Fruit fly (Drosophila melanogaster): ENCODE results near the gene spen.

The spen gene

dm6 chr2L:224599-225385 is 66.0 kb downstream of the spen start (continued):
- TF ChIP-seq cato (GFP tag; optimal IDR thresholded peaks at IDR 0.05; ENCODE audit: borderline replicate concordance) (no peak), HLHmδ (GFP tag; optimal IDR thresholded peaks at IDR 0.05) (no peak), CrebB (tag; optimal IDR thresholded peaks at IDR 0.05) (peak; percentile 22), chif (GFP tag; optimal IDR thresholded peaks at IDR 0.05) (peak; percentile 49 to 56), NC2β (GFP tag; optimal IDR thresholded peaks at IDR 0.05) (no peak), CG13424 (tag; optimal IDR thresholded peaks at IDR 0.05) (peak; percentile 72), seq (GFP tag; IDR thresholded peaks at IDR 0.05) (0 out of 2 replicates have a peak, but pooled peaks have one; percentile 25), az2 (GFP tag; optimal IDR thresholded peaks at IDR 0.05) (peak; percentile 72), Awh (GFP tag; IDR thresholded peaks at IDR 0.05) (peak; percentile 45; the same call in 1 of the 2 replicates), CG9797 (GFP tag; optimal IDR thresholded peaks at IDR 0.05) (no peak), CG6791 (GFP tag; IDR thresholded peaks at IDR 0.05; ENCODE audit: partially characterized antibody) (no peak), so (GFP tag; IDR thresholded peaks at IDR 0.05) (0 out of 3 replicates have a peak, but pooled peaks have one; percentile 45), rib (GFP tag; IDR thresholded peaks at IDR 0.05) (0 out of 2 replicates have a peak, but pooled peaks have one; percentile 18), CG30020 (tag; optimal IDR thresholded peaks at IDR 0.05) (no peak), D19B (GFP tag; optimal IDR thresholded peaks at IDR 0.05) (peak; percentile 41), CG18619 (GFP tag; optimal IDR thresholded peaks at IDR 0.05) (peak; percentile 71), run (tag; optimal IDR thresholded peaks at IDR 0.05) (no peak), crol (GFP tag; IDR thresholded peaks at IDR 0.05) (no peak; the same call in none of the 2 replicates), Asciz (GFP tag; optimal IDR thresholded peaks at IDR 0.05) (peak; percentile 16), kay (GFP tag; optimal IDR thresholded peaks at IDR 0.05) (peak; percentile 54), CG7357 (GFP tag; IDR thresholded peaks at IDR 0.05) (0 out of 3 replicates have a peak, but pooled peaks have one; percentile 33), CG34224 (GFP tag; IDR thresholded peaks at IDR 0.05; ENCODE audit: partially characterized antibody) (0 out of 3 replicates have a peak, but pooled peaks have one; percentile 4), toy (GFP tag; IDR thresholded peaks at IDR 0.05) (no peak), CG13123 (GFP tag; optimal IDR thresholded peaks at IDR 0.05) (peak; percentile 44), CG32532 (GFP tag; IDR thresholded peaks at IDR 0.05) (peak; percentile 64), MBD-R2 (GFP tag; IDR thresholded peaks at IDR 0.05) (peak; percentile 17; the same call in 1 of the 2 replicates), CG12769 (tag; optimal IDR thresholded peaks at IDR 0.05) (peak; percentile 77), CG11504 (tag; optimal IDR thresholded peaks at IDR 0.05) (no peak), CG16813 (GFP tag; IDR thresholded peaks at IDR 0.05; ENCODE audit: partially characterized antibody) (no peak), CG2116 (GFP tag; optimal IDR thresholded peaks at IDR 0.05) (peak; percentile 21), CG13775 (GFP tag; optimal IDR thresholded peaks at IDR 0.05) (peak; percentile 31), tx (GFP tag; optimal IDR thresholded peaks at IDR 0.05) (peak; percentile 30), CG4424 (GFP tag; optimal IDR thresholded peaks at IDR 0.05) (peak; percentile 51), zen (tag; optimal IDR thresholded peaks at IDR 0.05) (no peak), CG12219 (GFP tag; optimal IDR thresholded peaks at IDR 0.05) (peak; percentile 47), sim (GFP tag; IDR thresholded peaks at IDR 0.05) (no peak), pfk (GFP tag; optimal IDR thresholded peaks at IDR 0.05) (no peak), MTF-1 (GFP tag; optimal IDR thresholded peaks at IDR 0.05; ENCODE audit: borderline replicate concordance) (peak; percentile 34), Neu2 (GFP tag; optimal IDR thresholded peaks at IDR 0.05; ENCODE audit: borderline replicate concordance) (no peak), CG17612 (GFP tag; IDR thresholded peaks at IDR 0.05) (no peak), CG8944 (GFP tag; optimal IDR thresholded peaks at IDR 0.05) (peak; percentile 10), Ptx1 (GFP tag; IDR thresholded peaks at IDR 0.05) (peak; percentile 75), hth (optimal IDR thresholded peaks at IDR 0.05) (no peak), slou (GFP tag; optimal IDR thresholded peaks at IDR 0.05) (no peak), Xbp1 (GFP tag; optimal IDR thresholded peaks at IDR 0.05) (peak; percentile 71), Pdp1 (GFP tag; optimal IDR thresholded peaks at IDR 0.05) (peak; percentile 46 to 58), Ets65A (GFP tag) (peak; percentile 81), Dip2 (GFP tag; IDR thresholded peaks at IDR 0.05) (no peak), klu (GFP tag; IDR thresholded peaks at IDR 0.05) (no peak)
